Fruit fly (Drosophila melanogaster): ENCODE data around the gene CG13255.

Gene CG13255

DNA sequence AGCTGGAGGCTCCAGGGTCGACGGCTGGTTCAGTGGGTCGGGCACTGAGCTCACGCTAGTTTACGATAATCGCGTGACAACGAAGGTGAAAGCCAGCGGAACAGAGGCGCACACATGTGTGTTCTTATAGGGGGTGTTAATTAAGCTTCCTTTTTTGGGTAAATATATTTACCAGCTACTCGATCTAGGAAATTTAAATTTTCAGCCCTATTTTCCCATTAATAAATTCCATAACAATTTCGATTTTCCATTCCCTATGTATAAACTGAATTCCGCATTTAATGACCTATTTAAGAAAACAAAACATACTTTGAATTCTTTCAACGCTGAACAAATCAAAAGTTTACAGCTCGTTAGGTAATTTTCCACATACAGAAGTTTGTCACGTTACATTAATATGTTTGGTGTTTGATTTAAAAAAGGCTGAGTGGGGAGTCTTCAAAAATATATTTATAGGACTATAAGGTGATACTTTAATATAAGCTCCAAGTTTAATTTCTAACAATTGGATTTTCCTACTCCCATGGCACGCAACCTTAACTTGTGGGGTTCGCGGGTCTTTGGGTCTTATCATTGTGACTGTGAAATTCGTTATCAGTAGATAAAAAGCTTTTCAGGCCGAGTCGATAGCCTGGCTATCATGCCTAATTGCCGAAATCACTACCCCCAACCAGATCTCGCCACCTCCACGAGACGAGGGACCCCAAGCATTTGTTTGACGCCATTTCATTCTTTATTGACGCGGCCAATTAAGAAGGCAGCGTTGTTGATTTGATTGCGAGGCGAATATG is at the start of gene CG13255 (continued):
- TF ChIP-seq Dip2 (GFP tag; IDR thresholded peaks at IDR 0.05) (no peak), Dip3 (GFP tag; optimal IDR thresholded peaks at IDR 0.05) (peak; percentile 57), zf30C (GFP tag; optimal IDR thresholded peaks at IDR 0.05) (no peak), slp2 (GFP tag; optimal IDR thresholded peaks at IDR 0.05) (peak; percentile 14), zen2 (GFP tag; IDR thresholded peaks at IDR 0.05; ENCODE audit: partially characterized antibody) (no peak), ac (GFP tag; optimal IDR thresholded peaks at IDR 0.05) (no peak), disco-r (GFP tag; optimal IDR thresholded peaks at IDR 0.05) (no peak), Rfx (GFP tag; IDR thresholded peaks at IDR 0.05) (peak; percentile 60), usp (GFP tag; optimal IDR thresholded peaks at IDR 0.05) (no peak), CG30020 (tag; optimal IDR thresholded peaks at IDR 0.05) (no peak), CG8290 (GFP tag; optimal IDR thresholded peaks at IDR 0.05) (no peak), CG8290 (tag; optimal IDR thresholded peaks at IDR 0.05) (no peak), Bteb2 (GFP tag; optimal IDR thresholded peaks at IDR 0.05) (peak; percentile 47), CG7839 (tag; optimal IDR thresholded peaks at IDR 0.05) (peak; percentile 53), Taf1 (GFP tag; IDR thresholded peaks at IDR 0.05) (no peak), pnt (GFP tag; optimal IDR thresholded peaks at IDR 0.05) (peak; percentile 20), CG15011 (GFP tag; optimal IDR thresholded peaks at IDR 0.05) (peak; percentile 41), gro (GFP tag; optimal IDR thresholded peaks at IDR 0.05) (no peak), lab (GFP tag; optimal IDR thresholded peaks at IDR 0.05) (peak; percentile 52), Doc2 (GFP tag; IDR thresholded peaks at IDR 0.05) (no peak), Pdp1 (GFP tag; optimal IDR thresholded peaks at IDR 0.05) (peak; percentile 18 to 32), her (GFP tag; optimal IDR thresholded peaks at IDR 0.05) (no peak), fru (optimal IDR thresholded peaks at IDR 0.05) (no peak), CG10979 (tag; optimal IDR thresholded peaks at IDR 0.05) (peak; percentile 3), CG17361 (GFP tag; IDR thresholded peaks at IDR 0.05) (peak; percentile 76; the same call in 2 of the 3 replicates), Ets65A (GFP tag) (no peak), CG10267 (tag; optimal IDR thresholded peaks at IDR 0.05) (peak; percentile 4), CG14050 (GFP tag; IDR thresholded peaks at IDR 0.05) (no peak), en (GFP tag; optimal IDR thresholded peaks at IDR 0.05) (no peak), Trl (optimal IDR thresholded peaks at IDR 0.05) (no peak), Trl (GFP tag; optimal IDR thresholded peaks at IDR 0.05) (peak; percentile 24), salm (tag; optimal IDR thresholded peaks at IDR 0.05) (no peak), CG12769 (tag; optimal IDR thresholded peaks at IDR 0.05) (no peak), zfh1 (GFP tag; IDR thresholded peaks at IDR 0.05) (no peak), gfzf (GFP tag; optimal IDR thresholded peaks at IDR 0.05) (no peak), CG4707 (GFP tag; optimal IDR thresholded peaks at IDR 0.05) (no peak), cwo (GFP tag; optimal IDR thresholded peaks at IDR 0.05) (peak; percentile 78), row (GFP tag; IDR thresholded peaks at IDR 0.05) (peak; percentile 63), dmrt99B (tag; optimal IDR thresholded peaks at IDR 0.05) (peak; percentile 58), eyg (GFP tag; optimal IDR thresholded peaks at IDR 0.05) (no peak), B-H1 (GFP tag; IDR thresholded peaks at IDR 0.05) (no peak), CG10209 (GFP tag; optimal IDR thresholded peaks at IDR 0.05) (peak; percentile 59), Nf-YB (GFP tag; optimal IDR thresholded peaks at IDR 0.05) (no peak), CG9817 (tag; optimal IDR thresholded peaks at IDR 0.05) (peak; percentile 18), Hmr (GFP tag; optimal IDR thresholded peaks at IDR 0.05) (peak; percentile 70), ems (GFP tag; optimal IDR thresholded peaks at IDR 0.05) (no peak), CG4820 (GFP tag; optimal IDR thresholded peaks at IDR 0.05) (no peak), Deaf1 (tag; optimal IDR thresholded peaks at IDR 0.05) (no peak), CG13424 (tag; optimal IDR thresholded peaks at IDR 0.05) (peak; percentile 54), HLHmδ (GFP tag; optimal IDR thresholded peaks at IDR 0.05) (no peak), zen (tag; optimal IDR thresholded peaks at IDR 0.05) (no peak)

Measured in whole organism, embryonic.